Worm (Caenorhabditis elegans) whole organism, midembryonic: ENCODE measurements around the gene npp-10.

Source experiments
- T22C8.4 ChIP-seq: fragments of 200-800 bp; sonication (Bioruptor generic); IDR thresholded peaks from 2 replicates; pipeline ENCODE4 v1.3.6; 2022; ENCODE audit warnings: missing genetic modification characterization, missing compliant biosample characterization
- cog-1 ChIP-seq: sonication (generic microtip); optimal IDR thresholded peaks from 2 replicates; lab custom pipeline; 2016; ENCODE audit warnings: missing genetic modification characterization, missing compliant biosample characterization
- flt-1 ChIP-seq: fragments of 200-800 bp; sonication (Bioruptor generic); IDR thresholded peaks from 2 replicates; pipeline ENCODE4 v1.3.6; 2022; ENCODE audit warnings: missing genetic modification characterization, missing compliant biosample characterization
- klf-2 ChIP-seq: fragments of 200-800 bp; sonication (Bioruptor generic); conservative IDR thresholded peaks from 2 replicates; pipeline ENCODE4 v1.3.6; 2022; ENCODE audit warnings: missing genetic modification reagents, missing genetic modification characterization, missing compliant biosample characterization
- med-1 ChIP-seq: sonication (generic microtip); optimal IDR thresholded peaks from 2 replicates; lab custom pipeline; 2017; ENCODE audit warnings: missing genetic modification characterization, mild to moderate bottlenecking, missing compliant biosample characterization, antibody characterized with exemption, missing genetic modification reagents; ENCODE audit not compliant: insufficient read depth
- ref-1 ChIP-seq: fragments of 200-800 bp; sonication (Bioruptor generic); conservative IDR thresholded peaks from 2 replicates; pipeline ENCODE4 v1.3.6; 2022; ENCODE audit warnings: missing genetic modification reagents, missing genetic modification characterization, missing compliant biosample characterization
- tab-1 ChIP-seq: fragments of 200-800 bp; sonication (Bioruptor generic); IDR thresholded peaks from 2 replicates; pipeline ENCODE4 v1.3.6; 2022; ENCODE audit warnings: missing genetic modification characterization, missing compliant biosample characterization
- ztf-23 ChIP-seq: fragments of 200-800 bp; sonication (Bioruptor generic); IDR thresholded peaks from 2 replicates; pipeline ENCODE4 v1.3.6; 2022; ENCODE audit warnings: missing genetic modification reagents, missing genetic modification characterization, missing compliant biosample characterization
- ztf-29 ChIP-seq: fragments of 200-800 bp; sonication (Bioruptor generic); IDR thresholded peaks from 2 replicates; pipeline ENCODE4 v1.3.6; 2022; ENCODE audit warnings: missing genetic modification reagents, missing genetic modification characterization, missing compliant biosample characterization

The npp-10 gene

DNA sequence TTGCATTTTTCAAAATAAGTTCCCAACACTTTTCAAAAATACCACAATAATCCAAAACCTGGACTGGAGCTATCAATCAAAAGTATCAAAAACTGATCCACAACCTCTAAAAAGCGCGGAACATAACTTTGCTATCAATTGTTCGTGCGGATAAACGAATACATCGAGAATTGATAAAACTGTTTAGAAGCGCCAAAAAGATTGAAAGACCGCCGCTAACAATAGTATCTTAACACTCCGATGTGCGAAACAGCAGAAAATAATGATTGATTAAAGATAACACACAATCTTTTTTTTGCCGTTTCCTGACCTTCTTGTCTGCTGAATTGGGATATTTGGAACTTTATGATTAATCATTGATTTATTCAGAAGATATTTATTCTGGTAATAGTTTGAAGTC, 9.1 kb upstream of the npp-10 start, which contains the start of gene tbx-7:
TSS of gene tbx-7 (minus strand) at position 101 of the 400 bp plus-strand sequence.
- no peak for TF ChIP-seq klf-2 (GFP tag; lab: Robert Waterston, UW)
- TF ChIP-seq flt-1 (GFP tag; lab: Robert Waterston, UW), result no peak
- no peak for TF ChIP-seq ztf-29 (GFP tag; lab: Robert Waterston, UW)
- no peak for TF ChIP-seq med-1 (GFP tag; lab: Kevin White, UChicago)
- TF ChIP-seq ztf-23 (GFP tag; lab: Robert Waterston, UW), result no peak
- TF ChIP-seq cog-1 (tag; lab: Kevin White, UChicago), result no peak
- no peak for TF ChIP-seq T22C8.4 (GFP tag; lab: Robert Waterston, UW)
- no peak for TF ChIP-seq ref-1 (GFP tag; lab: Robert Waterston, UW)
- no peak for TF ChIP-seq tab-1 (GFP tag; lab: Robert Waterston, UW)

DNA sequence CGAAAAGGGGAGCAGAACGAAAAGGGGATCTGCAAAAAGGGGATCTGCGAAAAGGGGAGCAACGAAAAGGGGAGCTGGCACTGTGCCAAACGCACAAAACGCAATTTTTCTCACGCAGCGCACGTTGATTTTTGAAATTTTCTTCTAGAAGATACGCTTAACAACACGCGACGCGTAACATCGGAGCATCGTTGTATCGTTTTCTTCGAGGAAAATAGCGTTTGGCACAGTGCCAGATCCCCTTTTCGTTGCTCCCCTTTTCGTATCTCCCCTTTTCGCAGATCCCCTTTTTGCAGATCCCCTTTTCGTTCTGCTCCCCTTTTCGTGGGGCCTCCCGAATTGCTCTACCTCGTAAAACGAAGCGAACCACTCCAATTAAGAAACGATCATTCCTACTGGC, 6.3 kb downstream of the npp-10 start:
- TF ChIP-seq ztf-29 (GFP tag; lab: Robert Waterston, UW), result peak; percentile 10; the same call in 1 of the 2 replicates
- TF ChIP-seq flt-1 (GFP tag; lab: Robert Waterston, UW), result peak; percentile 20; the same call in 1 of the 2 replicates
- TF ChIP-seq ztf-23 (GFP tag; lab: Robert Waterston, UW), result 0 out of 2 replicates have a peak, but pooled peaks have one; percentile 10

DNA sequence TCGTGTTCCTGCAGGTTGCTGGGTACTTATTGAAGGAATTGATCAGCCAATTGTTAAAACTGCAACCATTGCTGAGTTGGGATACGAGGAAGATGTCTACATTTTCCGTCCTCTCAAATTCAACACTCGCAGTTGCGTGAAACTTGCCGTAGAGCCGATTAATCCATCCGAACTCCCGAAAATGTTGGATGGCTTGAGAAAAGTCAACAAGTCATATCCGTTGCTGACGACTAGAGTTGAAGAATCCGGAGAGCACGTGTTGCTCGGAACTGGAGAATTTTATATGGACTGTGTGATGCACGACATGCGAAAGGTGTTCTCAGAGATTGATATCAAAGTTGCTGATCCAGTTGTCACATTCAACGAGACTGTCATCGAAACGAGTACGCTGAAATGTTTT, 8.1 kb downstream of the npp-10 start:
- TF ChIP-seq tab-1 (GFP tag; lab: Robert Waterston, UW) (no peak), ztf-29 (GFP tag; lab: Robert Waterston, UW) (no peak), med-1 (GFP tag; lab: Kevin White, UChicago) (no peak), ztf-23 (GFP tag; lab: Robert Waterston, UW) (no peak), ref-1 (GFP tag; lab: Robert Waterston, UW) (no peak), flt-1 (GFP tag; lab: Robert Waterston, UW) (no peak), cog-1 (tag; lab: Kevin White, UChicago) (no peak), klf-2 (GFP tag; lab: Robert Waterston, UW) (no peak), T22C8.4 (GFP tag; lab: Robert Waterston, UW) (no peak)

DNA sequence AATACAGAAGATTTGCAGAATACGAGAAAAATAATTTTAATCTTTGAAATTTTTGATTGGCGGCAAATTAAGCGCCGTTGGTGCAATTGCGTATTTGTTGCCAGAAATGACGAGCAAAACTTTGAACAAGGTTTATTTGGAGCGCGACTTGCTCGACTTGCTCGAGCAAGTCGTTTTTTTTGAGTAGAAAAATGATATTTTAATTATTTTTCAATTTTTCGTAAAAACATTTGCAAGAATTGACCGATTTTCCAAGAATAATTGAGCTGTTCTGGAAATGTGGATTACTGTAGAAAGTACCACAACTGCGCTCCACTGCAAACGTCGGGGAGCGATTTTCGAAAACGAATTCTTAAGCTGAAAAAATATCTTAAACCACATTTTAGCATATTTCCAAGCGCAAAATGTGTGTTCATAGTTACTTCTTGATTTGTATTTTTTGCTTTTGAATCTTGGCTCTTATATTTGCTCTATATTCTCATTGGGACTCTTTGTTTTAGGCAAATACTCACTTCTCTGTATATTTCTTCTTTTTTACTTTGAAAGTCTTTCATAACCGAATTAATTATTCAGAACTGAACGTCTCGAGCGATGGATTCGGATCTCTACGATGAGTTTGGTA, 10.3 kb downstream of the npp-10 start, which contains the start of the genes gcna-1 and eftu-2:
TSS of gene gcna-1 (minus strand) at position 96 of the 622 bp plus-strand sequence.
TSS of gene eftu-2 (plus strand) at position 572 of the 622 bp plus-strand sequence.
- no peak for TF ChIP-seq T22C8.4 (GFP tag; lab: Robert Waterston, UW)
- TF ChIP-seq cog-1 (tag; lab: Kevin White, UChicago), result no peak

DNA sequence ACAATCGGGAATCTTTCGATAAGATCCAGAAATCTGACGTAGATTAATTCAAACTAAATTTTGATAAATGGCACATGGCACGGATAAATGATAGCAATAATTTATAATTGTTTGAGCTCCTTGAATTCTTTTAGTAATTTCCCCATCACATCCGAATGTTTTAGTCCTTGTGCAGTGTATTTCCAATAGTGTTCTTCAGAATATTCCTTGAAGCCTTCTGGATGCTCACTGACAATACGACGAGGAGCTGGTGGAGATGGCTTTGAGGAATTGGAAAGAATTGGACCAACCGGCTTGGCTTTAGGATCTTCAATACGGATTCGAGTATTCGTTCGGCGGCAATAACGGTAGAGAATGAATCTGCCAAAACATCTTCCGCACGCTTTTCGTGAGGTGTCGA, 12.9 kb downstream of the npp-10 start:
- TF ChIP-seq klf-2 (GFP tag; lab: Robert Waterston, UW) (no peak), med-1 (GFP tag; lab: Kevin White, UChicago) (no peak), cog-1 (tag; lab: Kevin White, UChicago) (no peak), T22C8.4 (GFP tag; lab: Robert Waterston, UW) (no peak), ztf-23 (GFP tag; lab: Robert Waterston, UW) (no peak), ref-1 (GFP tag; lab: Robert Waterston, UW) (no peak), tab-1 (GFP tag; lab: Robert Waterston, UW) (no peak), ztf-29 (GFP tag; lab: Robert Waterston, UW) (no peak)

DNA sequence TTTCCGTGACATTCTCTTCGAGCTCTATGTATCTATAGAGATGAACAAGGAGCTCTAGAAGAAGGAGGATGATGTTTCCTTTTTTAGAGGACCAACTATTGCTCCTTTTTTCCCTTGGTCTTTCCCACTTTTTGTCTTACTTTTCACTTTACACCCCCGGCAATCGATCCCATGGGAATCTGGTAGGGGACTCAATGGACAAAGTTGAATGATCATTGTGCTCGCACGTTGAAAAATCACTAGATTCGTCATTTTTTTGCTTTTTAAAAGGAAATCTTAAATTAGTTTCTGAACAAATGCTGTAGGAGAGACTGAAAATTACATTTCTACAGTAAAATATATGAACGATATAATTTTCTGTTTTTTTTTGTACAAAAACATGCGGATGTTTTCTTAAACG, 17.3 kb downstream of the npp-10 start:
- no peak for TF ChIP-seq T22C8.4 (GFP tag; lab: Robert Waterston, UW)
- no peak for TF ChIP-seq tab-1 (GFP tag; lab: Robert Waterston, UW)
- TF ChIP-seq cog-1 (tag; lab: Kevin White, UChicago), result no peak
- no peak for TF ChIP-seq ztf-23 (GFP tag; lab: Robert Waterston, UW)
- TF ChIP-seq ztf-29 (GFP tag; lab: Robert Waterston, UW), result no peak
- TF ChIP-seq klf-2 (GFP tag; lab: Robert Waterston, UW), result no peak
- TF ChIP-seq med-1 (GFP tag; lab: Kevin White, UChicago), result no peak
- TF ChIP-seq flt-1 (GFP tag; lab: Robert Waterston, UW), result no peak
- TF ChIP-seq ref-1 (GFP tag; lab: Robert Waterston, UW), result no peak

DNA sequence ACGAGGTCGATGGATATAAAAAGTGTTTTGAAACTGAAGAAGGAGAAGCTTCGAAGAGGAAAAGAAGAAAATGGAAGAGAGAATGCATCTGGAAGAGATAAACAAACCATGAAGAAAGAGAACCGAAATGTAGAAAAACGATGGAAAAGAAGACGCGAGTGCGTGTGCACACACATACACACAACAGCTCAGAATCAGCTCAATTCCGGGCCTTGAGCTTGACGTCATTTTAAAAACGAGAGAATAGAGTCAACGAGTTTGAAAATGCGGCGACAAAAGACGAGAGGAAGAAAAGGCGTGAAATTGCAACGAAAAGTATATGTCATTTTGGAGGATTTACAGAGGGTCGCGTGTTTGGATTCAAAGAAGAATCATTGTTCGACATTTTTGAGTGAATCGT, 19.7 kb downstream of the npp-10 start:
- no peak for TF ChIP-seq cog-1 (tag; lab: Kevin White, UChicago)
- TF ChIP-seq T22C8.4 (GFP tag; lab: Robert Waterston, UW), result no peak
- TF ChIP-seq ztf-29 (GFP tag; lab: Robert Waterston, UW), result no peak
- TF ChIP-seq flt-1 (GFP tag; lab: Robert Waterston, UW), result no peak
- TF ChIP-seq med-1 (GFP tag; lab: Kevin White, UChicago), result no peak
- TF ChIP-seq ztf-23 (GFP tag; lab: Robert Waterston, UW), result no peak
- no peak for TF ChIP-seq ref-1 (GFP tag; lab: Robert Waterston, UW)
- no peak for TF ChIP-seq tab-1 (GFP tag; lab: Robert Waterston, UW)
- TF ChIP-seq klf-2 (GFP tag; lab: Robert Waterston, UW), result no peak

DNA sequence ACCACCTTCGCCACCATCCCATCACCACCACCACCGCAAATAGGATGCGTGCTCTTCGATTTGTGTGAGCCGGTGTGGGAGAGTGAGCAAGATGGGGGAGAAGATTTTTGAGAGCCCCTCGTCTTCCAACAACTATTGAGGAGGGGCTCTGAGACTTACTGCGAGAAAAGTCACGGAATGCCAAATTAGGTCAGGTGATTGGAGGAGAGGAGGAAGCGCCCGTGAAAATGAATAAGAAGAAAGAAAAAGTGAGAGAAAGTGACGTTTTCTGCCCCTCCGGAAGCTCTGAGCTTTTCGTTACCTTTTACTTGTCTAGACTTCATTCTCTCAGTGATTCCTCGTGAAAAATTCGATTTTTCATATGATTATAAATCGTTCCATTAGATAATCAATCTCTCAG, 20.7 kb downstream of the npp-10 start:
- TF ChIP-seq med-1 (GFP tag; lab: Kevin White, UChicago) (no peak), flt-1 (GFP tag; lab: Robert Waterston, UW) (no peak), cog-1 (tag; lab: Kevin White, UChicago) (no peak), ztf-23 (GFP tag; lab: Robert Waterston, UW) (no peak), ref-1 (GFP tag; lab: Robert Waterston, UW) (no peak), ztf-29 (GFP tag; lab: Robert Waterston, UW) (no peak), tab-1 (GFP tag; lab: Robert Waterston, UW) (no peak), klf-2 (GFP tag; lab: Robert Waterston, UW) (no peak), T22C8.4 (GFP tag; lab: Robert Waterston, UW) (no peak)

DNA sequence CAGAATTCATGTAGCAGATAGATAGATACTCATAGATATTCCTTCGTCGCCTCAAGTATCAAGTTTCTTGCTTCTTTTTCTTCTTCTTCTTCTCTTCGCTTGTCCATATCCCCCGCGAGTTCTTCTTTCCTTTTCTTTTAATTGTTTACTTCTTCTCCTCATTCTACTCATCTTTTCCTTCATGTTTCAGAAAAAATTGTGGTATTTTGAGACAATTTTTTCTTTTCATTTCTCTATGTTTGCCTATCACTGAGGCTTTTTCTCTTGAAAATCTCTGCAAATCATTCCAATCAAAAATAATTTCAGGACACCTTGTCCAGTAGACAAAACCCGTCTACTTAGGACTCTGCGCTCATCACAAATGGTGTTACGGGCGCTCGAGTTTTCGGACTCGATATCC, 26.4 kb downstream of the npp-10 start, which contains the start of gene T04C9.1:
TSS of gene T04C9.1 (plus strand) at position 301 of the 400 bp plus-strand sequence.
- no peak for TF ChIP-seq ztf-29 (GFP tag; lab: Robert Waterston, UW)
- TF ChIP-seq klf-2 (GFP tag; lab: Robert Waterston, UW), result no peak
- TF ChIP-seq tab-1 (GFP tag; lab: Robert Waterston, UW), result no peak
- TF ChIP-seq ref-1 (GFP tag; lab: Robert Waterston, UW), result no peak
- no peak for TF ChIP-seq ztf-23 (GFP tag; lab: Robert Waterston, UW)
- TF ChIP-seq flt-1 (GFP tag; lab: Robert Waterston, UW), result no peak
- no peak for TF ChIP-seq T22C8.4 (GFP tag; lab: Robert Waterston, UW)
- no peak for TF ChIP-seq cog-1 (tag; lab: Kevin White, UChicago)
- TF ChIP-seq med-1 (GFP tag; lab: Kevin White, UChicago), result no peak
